Fruit fly (Drosophila melanogaster) whole organism, embryonic: ENCODE measurements around the gene CG9297.

Source experiments
- CG11247 ChIP-seq: fragments of 200-800 bp; sonication (Bioruptor generic); IDR thresholded peaks from 2 replicates; pipeline ENCODE4 v1.3.6; 2022; ENCODE audit warnings: missing biosample characterization, missing genetic modification characterization
- CG12071 ChIP-seq: fragments of 200-800 bp; sonication (Bioruptor generic); optimal IDR thresholded peaks from 3 replicates; lab custom pipeline; 2018; ENCODE audit warnings: missing biosample characterization, mild to moderate bottlenecking, missing genetic modification characterization
- CG13296 ChIP-seq: fragments of 200-800 bp; sonication (Bioruptor generic); optimal IDR thresholded peaks from 3 replicates; lab custom pipeline; 2018; ENCODE audit warnings: missing biosample characterization, mild to moderate bottlenecking, missing genetic modification characterization
- CG13424 ChIP-seq: fragments of 200-800 bp; sonication (Bioruptor generic); optimal IDR thresholded peaks from 2 replicates; lab custom pipeline; 2019; ENCODE audit warnings: missing biosample characterization, mild to moderate bottlenecking, missing genetic modification characterization, moderate library complexity
- CG13894 ChIP-seq: fragments of 200-800 bp; sonication (Bioruptor generic); optimal IDR thresholded peaks from 3 replicates; lab custom pipeline; 2018; ENCODE audit warnings: missing biosample characterization, mild to moderate bottlenecking, missing genetic modification characterization, moderate library complexity
- CG17385 ChIP-seq: fragments of 200-800 bp; sonication (Bioruptor generic); optimal IDR thresholded peaks from 3 replicates; lab custom pipeline; 2018; ENCODE audit warnings: missing biosample characterization, mild to moderate bottlenecking, missing genetic modification characterization
- CG1832 ChIP-seq: fragments of 200-800 bp; sonication (Bioruptor generic); optimal IDR thresholded peaks from 2 replicates; lab custom pipeline; 2017; ENCODE audit warnings: missing biosample characterization, mild to moderate bottlenecking, missing genetic modification characterization, inconsistent platforms
- CG18599 ChIP-seq: fragments of 200-800 bp; sonication (Bioruptor generic); optimal IDR thresholded peaks from 3 replicates; lab custom pipeline; 2017; ENCODE audit warnings: missing biosample characterization, missing genetic modification characterization, mild to moderate bottlenecking, moderate library complexity, missing genetic modification reagents
- CG2889 ChIP-seq: fragments of 200-800 bp; sonication (Bioruptor generic); IDR thresholded peaks from 3 replicates; pipeline ENCODE4 v1.3.6; 2022; ENCODE audit warnings: missing biosample characterization, missing genetic modification characterization
- CG31388 ChIP-seq: fragments of 200-800 bp; sonication (Bioruptor generic); optimal IDR thresholded peaks from 2 replicates; lab custom pipeline; 2016; ENCODE audit warnings: missing biosample characterization, missing genetic modification characterization
- CG5245 ChIP-seq: fragments of 200-800 bp; sonication (Bioruptor generic); optimal IDR thresholded peaks from 3 replicates; lab custom pipeline; 2016; ENCODE audit warnings: missing biosample characterization, missing genetic modification characterization
- CG6813 ChIP-seq: fragments of 200-800 bp; sonication (Bioruptor generic); optimal IDR thresholded peaks from 2 replicates; lab custom pipeline; 2017; ENCODE audit warnings: missing biosample characterization, missing genetic modification characterization, mild to moderate bottlenecking, moderate library complexity, missing genetic modification reagents
- CG8388 ChIP-seq: fragments of 200-800 bp; sonication (Bioruptor generic); optimal IDR thresholded peaks from 2 replicates; lab custom pipeline; 2019; ENCODE audit warnings: missing biosample characterization, mild to moderate bottlenecking, missing genetic modification characterization, moderate library complexity
- CG8765 ChIP-seq: fragments of 200-800 bp; sonication (Bioruptor generic); IDR thresholded peaks from 2 replicates; pipeline ENCODE4 v1.3.6; 2022; ENCODE audit warnings: missing biosample characterization, missing genetic modification characterization
- CG8924 ChIP-seq: fragments of 200-800 bp; optimal IDR thresholded peaks from 3 replicates; lab custom pipeline; 2019; ENCODE audit warnings: missing biosample characterization, mild to moderate bottlenecking, missing genetic modification characterization, moderate library complexity
- CHES-1-like ChIP-seq: fragments of 200-800 bp; sonication (Bioruptor generic); optimal IDR thresholded peaks from 2 replicates; lab custom pipeline; 2016; ENCODE audit warnings: missing biosample characterization, missing genetic modification characterization
- Chrac-16 ChIP-seq: fragments of 200-800 bp; sonication (Bioruptor generic); optimal IDR thresholded peaks from 3 replicates; lab custom pipeline; 2016; ENCODE audit warnings: missing biosample characterization, missing genetic modification characterization
- Deaf1 ChIP-seq: fragments of 200-800 bp; optimal IDR thresholded peaks from 3 replicates; lab custom pipeline; 2019; ENCODE audit warnings: missing biosample characterization, mild to moderate bottlenecking, missing genetic modification characterization, moderate library complexity
- Dfd ChIP-seq, 2 experiments: fragments of >200 bp; optimal IDR thresholded peaks; 2 replicates each; lab custom pipeline; 2017; ENCODE audit warnings: missing biosample characterization in 2 of 2, missing genetic modification characterization in 2 of 2
- Elba2 ChIP-seq: fragments of 200-800 bp; sonication (Bioruptor generic); optimal IDR thresholded peaks from 3 replicates; lab custom pipeline; 2016; ENCODE audit warnings: missing biosample characterization, missing genetic modification characterization
- Fer2 ChIP-seq: fragments of 200-800 bp; sonication (Bioruptor generic); optimal IDR thresholded peaks from 2 replicates; lab custom pipeline; 2018; ENCODE audit warnings: missing biosample characterization, mild to moderate bottlenecking, missing genetic modification characterization, moderate library complexity
- Gug ChIP-seq: fragments of 200-800 bp; sonication (Bioruptor generic); IDR thresholded peaks from 4 replicates; pipeline ENCODE4 v1.3.6; 2022; ENCODE audit warnings: missing biosample characterization, missing genetic modification characterization
- H2.0 ChIP-seq: fragments of 200-800 bp; sonication (Bioruptor generic); IDR thresholded peaks from 2 replicates; pipeline ENCODE4 v1.3.6; 2022; ENCODE audit warnings: missing biosample characterization, missing genetic modification characterization
- Hand ChIP-seq: fragments of 200-800 bp; sonication (Bioruptor generic); optimal IDR thresholded peaks from 2 replicates; lab custom pipeline; 2017; ENCODE audit warnings: mild to moderate bottlenecking, missing biosample characterization, missing genetic modification reagents, missing genetic modification characterization
- Hey ChIP-seq: fragments of 200-800 bp; sonication (Bioruptor generic); optimal IDR thresholded peaks from 3 replicates; lab custom pipeline; 2018; ENCODE audit warnings: missing biosample characterization, mild to moderate bottlenecking, missing genetic modification characterization
- Hr51 ChIP-seq, 2 experiments: fragments of 200-800 bp; sonication (Bioruptor generic); optimal IDR thresholded peaks; 2 replicates in 1 of 2; 3 replicates in 1 of 2; lab custom pipeline; 2016 to 2018; ENCODE audit warnings: missing biosample characterization in 2 of 2, missing genetic modification characterization in 2 of 2, mild to moderate bottlenecking in 1 of 2, moderate library complexity in 1 of 2
- Lhr ChIP-seq: fragments of 200-800 bp; sonication (Bioruptor generic); optimal IDR thresholded peaks from 3 replicates; lab custom pipeline; 2017; ENCODE audit warnings: mild to moderate bottlenecking, missing biosample characterization, missing genetic modification reagents, missing genetic modification characterization
- MESR4 ChIP-seq: fragments of 200-800 bp; sonication (Bioruptor generic); optimal IDR thresholded peaks from 2 replicates; lab custom pipeline; 2018; ENCODE audit warnings: missing biosample characterization, mild to moderate bottlenecking, missing genetic modification characterization, moderate library complexity
- NC2α ChIP-seq: fragments of 200-800 bp; sonication (Bioruptor generic); optimal IDR thresholded peaks from 2 replicates; lab custom pipeline; 2016; ENCODE audit warnings: missing biosample characterization, missing genetic modification characterization
- ara ChIP-seq: fragments of 200-800 bp; sonication (Bioruptor generic); IDR thresholded peaks from 2 replicates; pipeline ENCODE4 v1.3.6; 2022; ENCODE audit warnings: missing biosample characterization, missing genetic modification characterization
- crc ChIP-seq: fragments of 200-800 bp; sonication (Bioruptor generic); optimal IDR thresholded peaks from 2 replicates; lab custom pipeline; 2016; ENCODE audit warnings: missing biosample characterization, missing genetic modification characterization
- crol ChIP-seq: fragments of 200-800 bp; sonication (Bioruptor generic); IDR thresholded peaks from 2 replicates; pipeline ENCODE4 v1.3.6; 2022; ENCODE audit warnings: missing biosample characterization, missing genetic modification characterization
- dmrt99B ChIP-seq: fragments of 200-800 bp; sonication (Bioruptor generic); optimal IDR thresholded peaks from 2 replicates; lab custom pipeline; 2018; ENCODE audit warnings: missing biosample characterization, mild to moderate bottlenecking, missing genetic modification characterization, moderate library complexity
- dpn ChIP-seq, 2 experiments: fragments of 200-800 bp; sonication (Bioruptor generic); optimal IDR thresholded peaks; 3 replicates each; lab custom pipeline; 2016; ENCODE audit warnings: missing biosample characterization in 2 of 2, missing genetic modification characterization in 2 of 2
- fd3F ChIP-seq: fragments of 200-800 bp; sonication (Bioruptor generic); optimal IDR thresholded peaks from 2 replicates; lab custom pipeline; 2018; ENCODE audit warnings: missing biosample characterization, mild to moderate bottlenecking, missing genetic modification characterization, moderate library complexity
- gcm ChIP-seq: fragments of 200-800 bp; sonication (Bioruptor generic); optimal IDR thresholded peaks from 2 replicates; lab custom pipeline; 2019; ENCODE audit warnings: missing biosample characterization, mild to moderate bottlenecking, missing genetic modification characterization, moderate library complexity
- h ChIP-seq: fragments of >200 bp; optimal IDR thresholded peaks from 2 replicates; lab custom pipeline; 2017
- her ChIP-seq: fragments of 200-800 bp; sonication (Bioruptor generic); optimal IDR thresholded peaks from 2 replicates; lab custom pipeline; 2016; ENCODE audit warnings: missing biosample characterization, missing genetic modification characterization
- lbe ChIP-seq: fragments of 200-800 bp; sonication (Bioruptor generic); optimal IDR thresholded peaks from 2 replicates; lab custom pipeline; 2016; ENCODE audit warnings: missing biosample characterization, mild to moderate bottlenecking, missing genetic modification characterization
- lola ChIP-seq, 3 experiments: fragments of >200 bp in 2 of 3; fragments of 200-800 bp in 1 of 3; sonication (Bioruptor generic) in 1 of 3; optimal IDR thresholded peaks; 2 replicates each; lab custom pipeline; 2017 to 2019; ENCODE audit warnings: missing biosample characterization in 3 of 3, missing genetic modification characterization in 3 of 3, mild to moderate bottlenecking in 1 of 3, moderate library complexity in 1 of 3
- lov ChIP-seq, 2 experiments: fragments of 200-800 bp in 1 of 2; fragments of >200 bp in 1 of 2; sonication (Bioruptor generic) in 1 of 2; IDR thresholded peaks in 1 of 2; optimal IDR thresholded peaks in 1 of 2; 2 replicates in 1 of 2; 3 replicates in 1 of 2; pipeline versions ENCODE4 v1.3.6 to Lab custom; 2017 to 2022; ENCODE audit warnings: missing biosample characterization in 1 of 2, missing genetic modification characterization in 1 of 2
- nerfin-1 ChIP-seq: fragments of 200-800 bp; sonication (Bioruptor generic); optimal IDR thresholded peaks from 3 replicates; lab custom pipeline; 2019; ENCODE audit warnings: missing biosample characterization, mild to moderate bottlenecking, missing genetic modification characterization, moderate library complexity
- nerfin-2 ChIP-seq: fragments of 200-800 bp; sonication (Bioruptor generic); IDR thresholded peaks from 2 replicates; pipeline ENCODE4 v1.3.6; 2022; ENCODE audit warnings: missing biosample characterization, missing genetic modification characterization; ENCODE audit not compliant: partially characterized antibody
- nmo ChIP-seq: fragments of 200-800 bp; sonication (Bioruptor generic); optimal IDR thresholded peaks from 2 replicates; lab custom pipeline; 2018; ENCODE audit warnings: missing biosample characterization, mild to moderate bottlenecking, missing genetic modification characterization, moderate library complexity
- prd ChIP-seq, 3 experiments: fragments of >200 bp in 2 of 3; fragments of 200-800 bp in 1 of 3; sonication (Bioruptor generic) in 1 of 3; optimal IDR thresholded peaks in 2 of 3; IDR thresholded peaks in 1 of 3; 2 replicates in 2 of 3; 3 replicates in 1 of 3; pipeline versions ENCODE4 v1.3.6 to Lab custom; 2017 to 2022; ENCODE audit warnings: missing biosample characterization in 1 of 3, missing genetic modification characterization in 1 of 3
- repo ChIP-seq: fragments of 200-800 bp; sonication (Bioruptor generic); optimal IDR thresholded peaks from 2 replicates; lab custom pipeline; 2016; ENCODE audit warnings: missing biosample characterization, missing genetic modification characterization
- sqz ChIP-seq: fragments of 200-800 bp; sonication (Bioruptor generic); optimal IDR thresholded peaks from 3 replicates; lab custom pipeline; 2018; ENCODE audit warnings: missing biosample characterization, mild to moderate bottlenecking, missing genetic modification characterization
- tna ChIP-seq: fragments of 200-800 bp; sonication (Bioruptor generic); IDR thresholded peaks from 2 replicates; pipeline ENCODE4 v1.3.6; 2022; ENCODE audit warnings: missing biosample characterization, missing genetic modification characterization; ENCODE audit not compliant: partially characterized antibody

The CG9297 gene

dm6 chr3R:13800430-13800848 lies 29.1 kb downstream of the CG9297 start (continued):
- TF ChIP-seq Hand, result peak; percentile 98
- no peak for TF ChIP-seq MESR4 (GFP tag; lab: Kevin White, UChicago)
- peak; percentile 41 for TF ChIP-seq CHES-1-like
- peak; percentile 91 for TF ChIP-seq H2.0 (GFP tag; lab: Robert Waterston, UW)
- TF ChIP-seq CG31388 (GFP tag; lab: Kevin White, UChicago), result peak; percentile 73
- no peak for TF ChIP-seq NC2α (GFP tag; lab: Kevin White, UChicago)
- TF ChIP-seq CG18599, result peak; percentile 98
- peak; percentile 50 for TF ChIP-seq Lhr (GFP tag; lab: Kevin White, UChicago)
- peak; percentile 90 for TF ChIP-seq CG11247 (GFP tag; lab: Robert Waterston, UW)
- peak; percentile 88 for TF ChIP-seq CG2889 (GFP tag; lab: Robert Waterston, UW)
- TF ChIP-seq CG8765 (GFP tag; lab: Robert Waterston, UW), result peak; percentile 64; the same call in 1 of the 2 replicates
- peak; percentile 87 for TF ChIP-seq CG6813 (GFP tag; lab: Kevin White, UChicago)
- peak; percentile 76 for TF ChIP-seq CG8924 (tag; lab: Kevin White, UChicago)
- peak; percentile 86 for TF ChIP-seq Gug (GFP tag; lab: Robert Waterston, UW)
- no peak for TF ChIP-seq lov (optimal IDR thresholded peaks at IDR 0.05; lab: Kevin White, UChicago)
- TF ChIP-seq lov (GFP tag; IDR thresholded peaks at IDR 0.05; lab: Robert Waterston, UW), result peak; percentile 83; the same call in 2 of the 3 replicates
- TF ChIP-seq CG5245 (GFP tag; lab: Kevin White, UChicago), result peak; percentile 78
- no peak for TF ChIP-seq tna (GFP tag; lab: Robert Waterston, UW)
- no peak for TF ChIP-seq crc (GFP tag; lab: Kevin White, UChicago)
- peak; percentile 94 for TF ChIP-seq dmrt99B (tag; lab: Kevin White, UChicago)
- TF ChIP-seq lbe (GFP tag; lab: Kevin White, UChicago), result peak; percentile 8
- TF ChIP-seq lola (GFP tag; optimal IDR thresholded peaks at IDR 0.05; lab: Kevin White, UChicago), result peak in 1 of 3 experiments; percentile 83
- peak; percentile 85 for TF ChIP-seq sqz (GFP tag; lab: Kevin White, UChicago)
- peak; percentile 83 for TF ChIP-seq gcm (GFP tag; lab: Kevin White, UChicago)
- no peak for TF ChIP-seq h
- peak; percentile 88 for TF ChIP-seq CG17385 (GFP tag; lab: Kevin White, UChicago)
- no peak for TF ChIP-seq Hey (tag; lab: Kevin White, UChicago)
- TF ChIP-seq repo, result no peak
- no peak for TF ChIP-seq Elba2 (GFP tag; lab: Kevin White, UChicago)
- TF ChIP-seq ara, result peak; percentile 89
- peak; percentile 69 for TF ChIP-seq CG12071 (GFP tag; lab: Kevin White, UChicago)
- peak; percentile 51 to 89 for TF ChIP-seq dpn (GFP tag; optimal IDR thresholded peaks at IDR 0.05; lab: Kevin White, UChicago)
- TF ChIP-seq Deaf1 (tag; lab: Kevin White, UChicago), result peak; percentile 32
- peak; percentile 91 for TF ChIP-seq nmo
- TF ChIP-seq CG13296 (GFP tag; lab: Kevin White, UChicago), result peak; percentile 87
- peak; percentile 38 for TF ChIP-seq her (GFP tag; lab: Kevin White, UChicago)
- TF ChIP-seq CG1832 (GFP tag; lab: Kevin White, UChicago), result no peak
- TF ChIP-seq crol (GFP tag; lab: Robert Waterston, UW), result no peak
- peak; percentile 80 for TF ChIP-seq CG8388 (GFP tag; lab: Kevin White, UChicago)
- TF ChIP-seq CG13424 (tag; lab: Kevin White, UChicago), result peak; percentile 94
- TF ChIP-seq prd (optimal IDR thresholded peaks at IDR 0.05; lab: Kevin White, UChicago), result no peak
- peak; percentile 94 for TF ChIP-seq prd (GFP tag; IDR thresholded peaks at IDR 0.05; lab: Robert Waterston, UW)
- peak; percentile 79 for TF ChIP-seq Chrac-16 (GFP tag; lab: Kevin White, UChicago)
- no peak for TF ChIP-seq Dfd (GFP tag; optimal IDR thresholded peaks at IDR 0.05; lab: Kevin White, UChicago)
- peak; percentile 95 for TF ChIP-seq CG13894 (tag; lab: Kevin White, UChicago)
- peak; percentile 85 for TF ChIP-seq fd3F (GFP tag; lab: Kevin White, UChicago)
- TF ChIP-seq nerfin-1 (tag; lab: Kevin White, UChicago), result peak; percentile 99
- TF ChIP-seq Fer2 (tag; lab: Kevin White, UChicago), result peak; percentile 72
- peak; percentile 28 to 91 for TF ChIP-seq Hr51 (GFP tag; optimal IDR thresholded peaks at IDR 0.05; lab: Kevin White, UChicago)
- no peak; the same call in 1 of the 2 replicates for TF ChIP-seq nerfin-2 (GFP tag; lab: Robert Waterston, UW)
